Worm (Caenorhabditis elegans) whole organism, late embryonic: ENCODE measurements around the gene F35C5.12.

Experiments
- K02D7.2 ChIP-seq: sonication (generic microtip); optimal IDR thresholded peaks from 2 replicates; lab custom pipeline; 2017; ENCODE audit warnings: mild to moderate bottlenecking, missing genetic modification characterization, missing compliant biosample characterization
- Y22D7AL.16 ChIP-seq: sonication (generic microtip); optimal IDR thresholded peaks from 2 replicates; lab custom pipeline; 2016; ENCODE audit warnings: missing genetic modification characterization, missing compliant biosample characterization
- ahr-1 ChIP-seq: sonication (generic microtip); optimal IDR thresholded peaks from 2 replicates; lab custom pipeline; 2016; ENCODE audit warnings: missing genetic modification characterization, missing compliant biosample characterization
- ama-1 ChIP-seq: fragments of 150-350 bp; optimal IDR thresholded peaks from 2 replicates; lab custom pipeline; 2014
- ceh-14 ChIP-seq: sonication (generic microtip); optimal IDR thresholded peaks from 2 replicates; lab custom pipeline; 2016; ENCODE audit warnings: missing genotype, missing genetic modification characterization, missing compliant biosample characterization
- ceh-19 ChIP-seq: fragments of 200-800 bp; sonication (Bioruptor generic); optimal IDR thresholded peaks from 2 replicates; lab custom pipeline; 2018; ENCODE audit warnings: mild to moderate bottlenecking, missing genetic modification characterization, missing compliant biosample characterization
- ceh-2 ChIP-seq: sonication (generic microtip); optimal IDR thresholded peaks from 2 replicates; lab custom pipeline; 2016; ENCODE audit warnings: missing genotype, missing genetic modification characterization, missing compliant biosample characterization
- ceh-22 ChIP-seq: sonication (generic microtip); optimal IDR thresholded peaks from 2 replicates; lab custom pipeline; 2017; ENCODE audit warnings: missing biosample characterization, missing genetic modification characterization
- ceh-31 ChIP-seq: sonication (generic microtip); optimal IDR thresholded peaks from 2 replicates; lab custom pipeline; 2016; ENCODE audit warnings: missing genetic modification characterization, missing compliant biosample characterization
- ceh-34 ChIP-seq: sonication (generic microtip); optimal IDR thresholded peaks from 2 replicates; lab custom pipeline; 2016; ENCODE audit warnings: mild to moderate bottlenecking, missing genetic modification characterization, missing compliant biosample characterization
- ceh-45 ChIP-seq: fragments of 200-800 bp; sonication (Bioruptor generic); IDR thresholded peaks from 2 replicates; pipeline ENCODE4 v1.3.6; 2022; ENCODE audit warnings: missing genetic modification reagents, missing genetic modification characterization, missing compliant biosample characterization
- dmd-4 ChIP-seq: sonication (generic microtip); optimal IDR thresholded peaks from 2 replicates; lab custom pipeline; 2016; ENCODE audit warnings: borderline replicate concordance, missing genetic modification characterization, missing compliant biosample characterization
- dve-1 ChIP-seq: sonication (generic microtip); optimal IDR thresholded peaks from 2 replicates; lab custom pipeline; 2017; ENCODE audit warnings: antibody characterized with exemption, mild to moderate bottlenecking, missing genetic modification characterization, missing compliant biosample characterization
- elt-2 ChIP-seq: sonication (generic microtip); optimal IDR thresholded peaks from 2 replicates; lab custom pipeline; 2016; ENCODE audit warnings: missing genetic modification reagents, missing genetic modification characterization, missing compliant biosample characterization
- ets-4 ChIP-seq: sonication (generic microtip); optimal IDR thresholded peaks from 2 replicates; lab custom pipeline; 2016; ENCODE audit warnings: missing genetic modification characterization, missing compliant biosample characterization
- fkh-6 ChIP-seq: sonication (generic microtip); optimal IDR thresholded peaks from 2 replicates; lab custom pipeline; 2016; ENCODE audit warnings: missing genetic modification characterization, missing compliant biosample characterization
- gmeb-2 ChIP-seq: sonication (generic microtip); optimal IDR thresholded peaks from 2 replicates; lab custom pipeline; 2016; ENCODE audit warnings: missing genetic modification characterization, inconsistent platforms, missing compliant biosample characterization
- hlh-13 ChIP-seq: fragments of 200-800 bp; sonication (Bioruptor generic); optimal IDR thresholded peaks from 2 replicates; lab custom pipeline; 2018; ENCODE audit warnings: mild to moderate bottlenecking, missing genetic modification characterization, missing compliant biosample characterization
- hlh-30 ChIP-seq: sonication (generic microtip); optimal IDR thresholded peaks from 2 replicates; lab custom pipeline; 2017; ENCODE audit warnings: antibody characterized with exemption, missing genetic modification characterization, missing compliant biosample characterization; ENCODE audit not compliant: insufficient read depth
- hlh-8 ChIP-seq: sonication (generic microtip); optimal IDR thresholded peaks from 2 replicates; lab custom pipeline; 2016; ENCODE audit warnings: missing genotype, missing genetic modification characterization, missing compliant biosample characterization
- lim-6 ChIP-seq: sonication (generic microtip); optimal IDR thresholded peaks from 2 replicates; lab custom pipeline; 2016; ENCODE audit warnings: missing genetic modification characterization, missing compliant biosample characterization
- nfya-1 ChIP-seq: sonication (generic microtip); optimal IDR thresholded peaks from 2 replicates; lab custom pipeline; 2017; ENCODE audit warnings: missing genetic modification characterization, mild to moderate bottlenecking, missing compliant biosample characterization, antibody characterized with exemption, moderate library complexity
- nhr-232 ChIP-seq: sonication (generic microtip); optimal IDR thresholded peaks from 2 replicates; lab custom pipeline; 2016; ENCODE audit warnings: missing genetic modification characterization, missing compliant biosample characterization
- npax-4 ChIP-seq: sonication (generic microtip); optimal IDR thresholded peaks from 2 replicates; lab custom pipeline; 2016; ENCODE audit warnings: missing genetic modification characterization, missing compliant biosample characterization
- pha-2 ChIP-seq: sonication (generic microtip); optimal IDR thresholded peaks from 2 replicates; lab custom pipeline; 2017; ENCODE audit warnings: mild to moderate bottlenecking, missing genetic modification characterization, missing compliant biosample characterization
- pha-4 ChIP-seq: fragments of 150-350 bp; optimal IDR thresholded peaks from 2 replicates; lab custom pipeline; 2018; ENCODE audit warnings: missing biosample characterization, missing genetic modification reagents, missing genetic modification characterization
- pqm-1 ChIP-seq: sonication (generic microtip); optimal IDR thresholded peaks from 2 replicates; lab custom pipeline; 2016; ENCODE audit warnings: missing genetic modification characterization, missing compliant biosample characterization
- rnt-1 ChIP-seq: sonication (generic microtip); optimal IDR thresholded peaks from 2 replicates; lab custom pipeline; 2016; ENCODE audit warnings: missing genetic modification characterization, missing compliant biosample characterization
- sdc-2 ChIP-seq: sonication (generic microtip); optimal IDR thresholded peaks from 2 replicates; lab custom pipeline; 2016; ENCODE audit warnings: missing genotype, missing genetic modification characterization, missing compliant biosample characterization
- tbx-2 ChIP-seq: sonication (generic microtip); optimal IDR thresholded peaks from 2 replicates; lab custom pipeline; 2016; ENCODE audit warnings: missing genetic modification characterization, missing compliant biosample characterization
- ttx-3 ChIP-seq: sonication (generic microtip); optimal IDR thresholded peaks from 2 replicates; lab custom pipeline; 2016; ENCODE audit warnings: missing genetic modification reagents, missing genetic modification characterization, missing compliant biosample characterization
- unc-42 ChIP-seq: sonication (generic microtip); optimal IDR thresholded peaks from 2 replicates; lab custom pipeline; 2016; ENCODE audit warnings: missing genotype, missing genetic modification characterization, missing compliant biosample characterization
- unc-55 ChIP-seq: sonication (generic microtip); optimal IDR thresholded peaks from 2 replicates; lab custom pipeline; 2017; ENCODE audit warnings: missing biosample characterization, missing genetic modification reagents, missing genetic modification characterization
- unc-86 ChIP-seq: sonication (generic microtip); optimal IDR thresholded peaks from 2 replicates; lab custom pipeline; 2016; ENCODE audit warnings: missing genetic modification characterization, missing compliant biosample characterization
- ztf-16 ChIP-seq: sonication (generic microtip); optimal IDR thresholded peaks from 2 replicates; lab custom pipeline; 2017; ENCODE audit warnings: missing genetic modification characterization, missing compliant biosample characterization

The F35C5.12 gene

ce11 chrII:12901025-12901424 lies 13.3 kb downstream of the F35C5.12 start, which contains the start of gene clec-65:
TSS of gene clec-65 (plus strand) at chrII:12901325.
- TF ChIP-seq hlh-8 (tag; lab: Kevin White, UChicago) (no peak), Y22D7AL.16 (no peak), pha-4 (no peak), rnt-1 (no peak), tbx-2 (no peak)

ce11 chrII:12897942-12898341 lies 16.4 kb downstream of the F35C5.12 start, which contains the start of gene clec-64:
TSS of gene clec-64 (plus strand) at chrII:12898242.
- no peak for TF ChIP-seq elt-2 (tag; lab: Kevin White, UChicago)
- TF ChIP-seq nhr-232 = no peak
- no peak for TF ChIP-seq pqm-1 (tag; lab: Kevin White, UChicago)
- no peak for TF ChIP-seq nfya-1 (tag; lab: Kevin White, UChicago)
- TF ChIP-seq dmd-4 (tag; lab: Kevin White, UChicago) = no peak
- no peak for TF ChIP-seq K02D7.2 (tag; lab: Kevin White, UChicago)
- TF ChIP-seq npax-4 (tag; lab: Kevin White, UChicago) = no peak
- no peak for TF ChIP-seq ceh-31

ce11 chrII:12897361-12897760 lies 17.0 kb downstream of the F35C5.12 start:
- TF ChIP-seq ceh-2 (tag; lab: Kevin White, UChicago) (no peak), unc-86 (tag; lab: Kevin White, UChicago) (no peak), hlh-13 (no peak), ceh-19 (GFP tag; lab: Kevin White, UChicago) (no peak), unc-55 (GFP tag; lab: Kevin White, UChicago) (no peak)

- TF ChIP-seq hlh-13 = no peak
- no peak for TF ChIP-seq unc-42 (tag; lab: Kevin White, UChicago)
- no peak for TF ChIP-seq ztf-16
- no peak for TF ChIP-seq unc-55 (GFP tag; lab: Kevin White, UChicago)
- TF ChIP-seq lim-6 = no peak
- TF ChIP-seq rnt-1 = no peak
- TF ChIP-seq pha-2 (tag; lab: Kevin White, UChicago) = no peak
- no peak for TF ChIP-seq sdc-2 (tag; lab: Kevin White, UChicago)
- TF ChIP-seq ceh-45 = no peak
- TF ChIP-seq ama-1 (lab: Kevin White, UChicago) = no peak
- TF ChIP-seq ets-4 (tag; lab: Kevin White, UChicago) = no peak
- no peak for TF ChIP-seq ceh-14 (tag; lab: Kevin White, UChicago)
- TF ChIP-seq gmeb-2 (tag; lab: Kevin White, UChicago) = no peak
- no peak for TF ChIP-seq hlh-30 (tag; lab: Kevin White, UChicago)
- TF ChIP-seq dmd-4 (tag; lab: Kevin White, UChicago) = no peak
- TF ChIP-seq K02D7.2 (tag; lab: Kevin White, UChicago) = no peak
- TF ChIP-seq ceh-34 = no peak
Observed at ce11 chrII:12896666-12897065, 17.7 kb downstream of the F35C5.12 start.

ce11 chrII:12895078-12895670 lies 19.2 kb downstream of the F35C5.12 start, which contains the start of the genes clec-62 and clec-63:
TSS of gene clec-62 (minus strand) at chrII:12895128.
TSS of gene clec-63 (plus strand) at chrII:12895638.
- TF ChIP-seq ttx-3 (no peak), dve-1 (no peak), gmeb-2 (tag; lab: Kevin White, UChicago) (no peak), nfya-1 (tag; lab: Kevin White, UChicago) (no peak), ahr-1 (tag; lab: Kevin White, UChicago) (no peak), ceh-22 (no peak), fkh-6 (no peak)
- TF ChIP-seq, all 69 proteins: peak for 0
